Worm (Caenorhabditis elegans) whole organism, mixed stage, embryonic: Measurements from ENCODE around the gene dop-3.

ENCODE experiments used
- M03D4.4 ChIP-seq: sonication (generic microtip); optimal IDR thresholded peaks from 2 replicates; lab custom pipeline; 2017; ENCODE audit warnings: mild to moderate bottlenecking, missing genetic modification characterization, missing compliant biosample characterization
- bed-3 ChIP-seq: fragments of 200-800 bp; sonication (Bioruptor generic); optimal IDR thresholded peaks from 3 replicates; lab custom pipeline; 2018; ENCODE audit warnings: mild to moderate bottlenecking, missing genetic modification characterization, moderate library complexity, missing compliant biosample characterization
- blmp-1 ChIP-seq: fragments of 150-350 bp; optimal IDR thresholded peaks from 2 replicates; lab custom pipeline; 2014; ENCODE audit warnings: missing biosample characterization, missing genetic modification characterization
- ceh-39 ChIP-seq: fragments of 150-350 bp; optimal IDR thresholded peaks from 2 replicates; lab custom pipeline; 2014; ENCODE audit warnings: missing biosample characterization, missing genetic modification characterization
- ceh-83 ChIP-seq: fragments of 200-800 bp; sonication (Bioruptor generic); optimal IDR thresholded peaks from 2 replicates; lab custom pipeline; 2018; ENCODE audit warnings: mild to moderate bottlenecking, missing genetic modification characterization, missing compliant biosample characterization
- ces-1 ChIP-seq: fragments of 150-350 bp; optimal IDR thresholded peaks from 2 replicates; lab custom pipeline; 2014; ENCODE audit warnings: missing biosample characterization, missing genetic modification reagents, missing genetic modification characterization
- drap-1 ChIP-seq: fragments of 200-800 bp; sonication (Bioruptor generic); optimal IDR thresholded peaks from 3 replicates; lab custom pipeline; 2018; ENCODE audit warnings: mild to moderate bottlenecking, missing genetic modification characterization, missing compliant biosample characterization
- elt-1 ChIP-seq: sonication (generic microtip); optimal IDR thresholded peaks from 2 replicates; lab custom pipeline; 2017; ENCODE audit warnings: missing genetic modification characterization, mild to moderate bottlenecking, missing compliant biosample characterization, antibody characterized with exemption, moderate library complexity, borderline replicate concordance; ENCODE audit not compliant: insufficient read depth
- elt-3 ChIP-seq: fragments of 150-350 bp; optimal IDR thresholded peaks from 2 replicates; lab custom pipeline; 2014; ENCODE audit warnings: missing biosample characterization, missing genetic modification characterization
- flh-1 ChIP-seq: fragments of 200-800 bp; sonication (Bioruptor generic); optimal IDR thresholded peaks from 2 replicates; lab custom pipeline; 2018; ENCODE audit warnings: mild to moderate bottlenecking, missing genetic modification characterization, moderate library complexity, missing compliant biosample characterization
- ham-2 ChIP-seq: fragments of 200-800 bp; sonication (Bioruptor generic); optimal IDR thresholded peaks from 2 replicates; lab custom pipeline; 2018; ENCODE audit warnings: mild to moderate bottlenecking, missing genetic modification characterization, missing compliant biosample characterization
- lin-13 ChIP-seq: fragments of 150-350 bp; optimal IDR thresholded peaks from 2 replicates; lab custom pipeline; 2014; ENCODE audit warnings: missing biosample characterization, missing genetic modification characterization
- lsy-2 ChIP-seq: fragments of 150-350 bp; optimal IDR thresholded peaks from 2 replicates; lab custom pipeline; 2014; ENCODE audit warnings: missing biosample characterization, missing genetic modification characterization
- mab-5 ChIP-seq: fragments of 150-350 bp; optimal IDR thresholded peaks from 2 replicates; lab custom pipeline; 2014; ENCODE audit warnings: missing biosample characterization, missing genetic modification characterization
- mep-1 ChIP-seq: fragments of 150-350 bp; optimal IDR thresholded peaks from 2 replicates; lab custom pipeline; 2017; ENCODE audit warnings: missing biosample characterization, missing genetic modification reagents, missing genetic modification characterization, inconsistent platforms
- nhr-12 ChIP-seq: fragments of 150-350 bp; optimal IDR thresholded peaks from 2 replicates; lab custom pipeline; 2014; ENCODE audit warnings: missing biosample characterization, missing genetic modification characterization
- nhr-2 ChIP-seq: fragments of 150-350 bp; optimal IDR thresholded peaks from 2 replicates; lab custom pipeline; 2014; ENCODE audit warnings: missing biosample characterization, missing genetic modification characterization
- nhr-237 ChIP-seq: fragments of 150-350 bp; optimal IDR thresholded peaks from 2 replicates; lab custom pipeline; 2014; ENCODE audit warnings: missing biosample characterization, missing genetic modification characterization
- nhr-28 ChIP-seq: fragments of 150-350 bp; optimal IDR thresholded peaks from 2 replicates; lab custom pipeline; 2014; ENCODE audit warnings: missing biosample characterization, missing genetic modification characterization
- nhr-76 ChIP-seq: sonication (generic microtip); optimal IDR thresholded peaks from 2 replicates; lab custom pipeline; 2017; ENCODE audit warnings: missing biosample characterization, missing genetic modification characterization
- pha-4 ChIP-seq: fragments of 150-350 bp; optimal IDR thresholded peaks from 2 replicates; lab custom pipeline; 2018; ENCODE audit warnings: missing biosample characterization, missing genetic modification reagents, missing genetic modification characterization
- sem-2 ChIP-seq: fragments of 200-800 bp; sonication (Bioruptor generic); optimal IDR thresholded peaks from 2 replicates; lab custom pipeline; 2018; ENCODE audit warnings: mild to moderate bottlenecking, missing genetic modification characterization, missing compliant biosample characterization
- snpc-4 ChIP-seq: fragments of 150-350 bp; optimal IDR thresholded peaks from 2 replicates; lab custom pipeline; 2014; ENCODE audit warnings: missing biosample characterization, missing genetic modification characterization
- sptf-1 ChIP-seq: sonication (generic microtip); optimal IDR thresholded peaks from 2 replicates; lab custom pipeline; 2017; ENCODE audit warnings: mild to moderate bottlenecking, missing genetic modification characterization, moderate library complexity, missing compliant biosample characterization
- tbx-8 ChIP-seq: fragments of 200-800 bp; sonication (Bioruptor generic); optimal IDR thresholded peaks from 2 replicates; lab custom pipeline; 2018; ENCODE audit warnings: mild to moderate bottlenecking, missing genetic modification characterization, moderate library complexity, missing compliant biosample characterization
- unc-120 ChIP-seq: sonication (generic microtip); optimal IDR thresholded peaks from 2 replicates; lab custom pipeline; 2017; ENCODE audit warnings: missing genetic modification characterization, missing compliant biosample characterization; ENCODE audit not compliant: poor library complexity, severe bottlenecking
- unc-39 ChIP-seq: fragments of 150-350 bp; optimal IDR thresholded peaks from 2 replicates; lab custom pipeline; 2014; ENCODE audit warnings: missing biosample characterization, missing genetic modification characterization
- unc-62 ChIP-seq: fragments of 150-350 bp; optimal IDR thresholded peaks from 2 replicates; lab custom pipeline; 2014; ENCODE audit warnings: missing biosample characterization, missing genetic modification reagents, missing genetic modification characterization
- zip-8 ChIP-seq: fragments of 150-350 bp; optimal IDR thresholded peaks from 2 replicates; lab custom pipeline; 2014; ENCODE audit warnings: missing biosample characterization, missing genetic modification characterization
- ztf-11 ChIP-seq: fragments of 150-350 bp; optimal IDR thresholded peaks from 2 replicates; lab custom pipeline; 2014; ENCODE audit warnings: missing biosample characterization, missing genetic modification characterization

Gene dop-3

DNA sequence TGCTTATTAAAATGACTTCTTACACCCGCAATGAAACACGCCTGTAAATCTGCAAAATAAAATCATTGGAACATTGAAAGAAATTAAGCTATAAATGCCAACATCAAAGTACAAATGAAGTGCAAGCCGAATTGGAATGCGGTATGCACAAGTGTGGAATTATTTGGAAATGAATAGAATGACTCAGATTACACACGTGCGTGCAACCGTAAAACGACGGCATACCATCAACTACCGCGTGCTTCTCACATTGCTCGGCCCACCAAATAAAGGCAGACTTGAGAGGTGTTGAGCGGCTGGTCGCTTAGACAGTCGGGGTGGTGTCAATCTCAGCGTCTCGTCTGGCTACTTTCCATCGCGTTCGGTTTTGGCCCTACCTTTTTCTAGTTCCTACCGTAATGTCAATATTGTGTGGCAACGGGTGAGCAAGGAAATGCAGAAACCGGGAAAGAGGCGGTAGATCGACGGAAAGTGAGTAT lies 7.1 kb downstream of the dop-3 start, which contains the start of gene aaim-1:
aaim-1 (minus strand) TSS at position 51 of the 479 bp plus-strand sequence.
- TF ChIP-seq unc-39 (tag; lab: Kevin White, UChicago) (no peak), nhr-76 (tag; lab: Kevin White, UChicago) (no peak), nhr-12 (tag; lab: Kevin White, UChicago) (no peak), elt-1 (no peak), lsy-2 (no peak), ham-2 (GFP tag; lab: Kevin White, UChicago) (no peak), mep-1 (tag; lab: Kevin White, UChicago) (no peak), tbx-8 (GFP tag; lab: Kevin White, UChicago) (no peak), lin-13 (tag; lab: Kevin White, UChicago) (no peak), zip-8 (tag; lab: Kevin White, UChicago) (no peak), nhr-28 (no peak), unc-62 (GFP tag; lab: Kevin White, UChicago) (no peak), flh-1 (no peak), snpc-4 (tag; lab: Kevin White, UChicago) (no peak), mab-5 (tag; lab: Kevin White, UChicago) (no peak), ztf-11 (no peak), sem-2 (GFP tag; lab: Kevin White, UChicago) (no peak)

DNA sequence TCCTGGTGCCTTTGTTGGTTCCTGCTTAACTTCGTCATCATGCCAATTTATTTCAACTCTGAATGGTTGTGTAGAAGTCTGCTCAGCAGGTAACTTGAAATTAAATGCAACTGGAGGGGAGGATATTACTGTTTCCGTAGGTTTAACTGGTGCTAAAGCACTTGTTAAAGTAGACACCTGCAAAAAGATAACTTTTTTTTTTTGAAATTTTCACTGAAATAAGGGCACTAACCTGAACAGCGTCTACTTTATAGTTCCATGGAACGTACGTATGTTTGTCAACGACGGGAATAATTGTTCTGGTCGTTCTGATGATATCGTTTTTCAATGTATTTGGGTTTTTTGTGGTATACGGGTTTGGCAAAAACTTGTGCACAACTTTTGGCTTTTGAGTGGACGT lies 9.0 kb downstream of the dop-3 start:
- TF ChIP-seq ceh-39 (tag; lab: Kevin White, UChicago) (no peak), ceh-83 (no peak), sem-2 (GFP tag; lab: Kevin White, UChicago) (no peak), flh-1 (no peak)

DNA sequence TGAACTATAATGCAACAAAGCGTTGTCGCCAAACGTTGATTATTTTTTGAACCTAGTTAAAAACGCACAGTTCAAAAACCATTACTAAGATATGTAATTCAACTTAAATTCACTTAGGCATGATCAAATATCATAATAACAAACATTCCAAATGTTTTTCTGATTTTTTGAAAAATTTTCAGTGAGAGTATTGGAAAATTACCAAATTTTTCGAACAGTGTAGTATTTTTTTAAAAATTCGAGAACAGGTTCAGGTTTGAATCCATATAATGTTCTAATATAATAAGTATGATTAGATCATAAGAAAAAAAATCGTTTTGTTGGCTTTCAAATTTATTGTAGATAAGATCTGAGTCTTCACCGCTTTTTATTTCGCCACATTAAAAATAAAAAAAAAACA lies 15.9 kb downstream of the dop-3 start:
- TF ChIP-seq nhr-2 (tag; lab: Kevin White, UChicago): no peak
- no peak for TF ChIP-seq pha-4 (tag; lab: Kevin White, UChicago)
- TF ChIP-seq nhr-237 (tag; lab: Kevin White, UChicago): no peak
- no peak for TF ChIP-seq mab-5 (tag; lab: Kevin White, UChicago)
- no peak for TF ChIP-seq ham-2 (GFP tag; lab: Kevin White, UChicago)
- TF ChIP-seq bed-3: no peak
- TF ChIP-seq sem-2 (GFP tag; lab: Kevin White, UChicago): no peak
- no peak for TF ChIP-seq tbx-8 (GFP tag; lab: Kevin White, UChicago)
- no peak for TF ChIP-seq drap-1 (GFP tag; lab: Kevin White, UChicago)
- TF ChIP-seq M03D4.4 (tag; lab: Kevin White, UChicago): no peak
- TF ChIP-seq ces-1 (GFP tag; lab: Kevin White, UChicago): no peak
- TF ChIP-seq nhr-76 (tag; lab: Kevin White, UChicago): no peak
- TF ChIP-seq unc-120 (tag; lab: Kevin White, UChicago): no peak
- no peak for TF ChIP-seq ztf-11
- no peak for TF ChIP-seq ceh-39 (tag; lab: Kevin White, UChicago)
- no peak for TF ChIP-seq mep-1 (tag; lab: Kevin White, UChicago)
- no peak for TF ChIP-seq sptf-1 (tag; lab: Kevin White, UChicago)
- TF ChIP-seq elt-1: no peak
- TF ChIP-seq, all 35 proteins: peak for 0

DNA sequence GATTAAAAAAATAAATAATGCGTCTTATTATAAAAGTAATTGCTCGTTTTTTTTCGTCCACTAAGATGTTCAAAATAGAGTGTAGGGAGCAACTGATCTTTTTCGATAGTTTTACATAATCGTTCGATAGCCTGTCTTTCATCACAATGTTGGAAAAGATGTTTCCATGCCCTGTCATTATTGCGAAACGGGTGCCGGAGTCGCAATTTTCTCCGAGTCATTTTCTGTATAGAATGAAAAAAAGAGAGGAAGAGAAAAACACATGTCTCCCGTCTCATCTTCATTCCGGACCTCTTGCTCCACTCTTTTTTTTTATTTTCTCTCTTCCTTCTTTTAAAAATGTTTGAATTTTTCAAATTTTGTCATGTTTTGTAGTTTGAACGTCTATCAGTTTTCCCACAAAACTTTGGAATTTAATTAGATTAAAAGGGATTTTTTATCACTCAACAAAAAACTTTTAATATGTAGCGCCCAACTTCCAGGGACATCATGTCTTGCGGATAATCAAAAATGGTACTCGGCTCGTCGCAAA lies 16.7 kb downstream of the dop-3 start, which contains the start of gene svh-2:
svh-2 (plus strand) TSS at position 482 of the 532 bp plus-strand sequence.
- TF ChIP-seq nhr-2 (tag; lab: Kevin White, UChicago) (no peak), elt-1 (no peak), ham-2 (GFP tag; lab: Kevin White, UChicago) (no peak), blmp-1 (tag; lab: Kevin White, UChicago) (no peak), ceh-39 (tag; lab: Kevin White, UChicago) (no peak), flh-1 (no peak), nhr-76 (tag; lab: Kevin White, UChicago) (no peak), elt-3 (tag; lab: Kevin White, UChicago) (no peak), bed-3 (no peak), sem-2 (GFP tag; lab: Kevin White, UChicago) (no peak), M03D4.4 (tag; lab: Kevin White, UChicago) (no peak), zip-8 (tag; lab: Kevin White, UChicago) (no peak), mep-1 (tag; lab: Kevin White, UChicago) (no peak), unc-120 (tag; lab: Kevin White, UChicago) (no peak), mab-5 (tag; lab: Kevin White, UChicago) (no peak), ceh-83 (no peak), nhr-237 (tag; lab: Kevin White, UChicago) (no peak), sptf-1 (tag; lab: Kevin White, UChicago) (no peak), snpc-4 (tag; lab: Kevin White, UChicago) (no peak)
